Fruit fly (Drosophila melanogaster) whole organism, pupa: ENCODE results near the gene Ada1-1.

Experiments used
- CG10348 ChIP-seq: fragments of 200-800 bp; sonication (Bioruptor generic); IDR thresholded peaks from 2 replicates; pipeline ENCODE4 v1.3.6; 2022; ENCODE audit warnings: missing biosample characterization, missing genetic modification characterization
- CG12605 ChIP-seq: fragments of 200-800 bp; sonication (Bioruptor generic); IDR thresholded peaks from 2 replicates; pipeline ENCODE4 v1.3.6; 2022; ENCODE audit warnings: missing biosample characterization, missing genetic modification characterization
- CG13204 ChIP-seq: fragments of 200-800 bp; sonication (Bioruptor generic); optimal IDR thresholded peaks from 2 replicates; lab custom pipeline; 2018; ENCODE audit warnings: missing biosample characterization, mild to moderate bottlenecking, missing genetic modification characterization, moderate library complexity
- CG14655 ChIP-seq: fragments of 200-800 bp; sonication (Bioruptor generic); optimal IDR thresholded peaks from 3 replicates; lab custom pipeline; 2017; ENCODE audit warnings: mild to moderate bottlenecking, missing biosample characterization, missing genetic modification reagents, missing genetic modification characterization
- CG15710 ChIP-seq: fragments of 200-800 bp; sonication (Bioruptor generic); optimal IDR thresholded peaks from 2 replicates; lab custom pipeline; 2018; ENCODE audit warnings: missing biosample characterization, mild to moderate bottlenecking, missing genetic modification characterization, moderate library complexity
- CG17806 ChIP-seq: fragments of 200-800 bp; sonication (Bioruptor generic); optimal IDR thresholded peaks from 2 replicates; lab custom pipeline; 2018; ENCODE audit warnings: missing biosample characterization, mild to moderate bottlenecking, missing genetic modification characterization, moderate library complexity
- CG32121 ChIP-seq: fragments of 200-800 bp; sonication (Bioruptor generic); IDR thresholded peaks from 2 replicates; pipeline ENCODE4 v1.3.6; 2022; ENCODE audit warnings: missing biosample characterization, missing genetic modification characterization
- CG34367 ChIP-seq: fragments of 200-800 bp; sonication (Bioruptor generic); optimal IDR thresholded peaks from 2 replicates; lab custom pipeline; 2018; ENCODE audit warnings: missing biosample characterization, mild to moderate bottlenecking, missing genetic modification characterization
- CG4496 ChIP-seq: fragments of 200-800 bp; sonication (Bioruptor generic); IDR thresholded peaks from 3 replicates; pipeline ENCODE4 v1.3.6; 2022; ENCODE audit warnings: missing biosample characterization, missing genetic modification characterization
- CG8159 ChIP-seq: fragments of 200-800 bp; sonication (Bioruptor generic); optimal IDR thresholded peaks from 3 replicates; lab custom pipeline; 2018; ENCODE audit warnings: missing biosample characterization, mild to moderate bottlenecking, missing genetic modification characterization, moderate library complexity
- CG8301 ChIP-seq: fragments of 200-800 bp; sonication (Bioruptor generic); optimal IDR thresholded peaks from 2 replicates; lab custom pipeline; 2018; ENCODE audit warnings: missing biosample characterization, mild to moderate bottlenecking, missing genetic modification characterization
- CG9948 ChIP-seq: fragments of 200-800 bp; sonication (Bioruptor generic); optimal IDR thresholded peaks from 2 replicates; lab custom pipeline; 2018; ENCODE audit warnings: missing biosample characterization, mild to moderate bottlenecking, missing genetic modification characterization, moderate library complexity
- D1 ChIP-seq: fragments of 200-800 bp; sonication (Bioruptor generic); optimal IDR thresholded peaks from 2 replicates; lab custom pipeline; 2018; ENCODE audit warnings: missing biosample characterization, mild to moderate bottlenecking, missing genetic modification characterization, moderate library complexity
- EcR ChIP-seq: fragments of 200-800 bp; sonication (Bioruptor generic); optimal IDR thresholded peaks from 3 replicates; lab custom pipeline; 2019; ENCODE audit warnings: missing biosample characterization, missing genetic modification characterization, mild to moderate bottlenecking, moderate library complexity, missing genetic modification reagents
- Ets98B ChIP-seq: fragments of 200-800 bp; sonication (Bioruptor generic); IDR thresholded peaks from 2 replicates; pipeline ENCODE4 v1.3.6; 2022; ENCODE audit warnings: missing biosample characterization, missing genetic modification characterization
- Pif1A ChIP-seq: fragments of 200-800 bp; sonication (Bioruptor generic); optimal IDR thresholded peaks from 3 replicates; lab custom pipeline; 2016; ENCODE audit warnings: missing biosample characterization, missing genetic modification characterization
- Pif1B ChIP-seq: fragments of 200-800 bp; sonication (Bioruptor generic); optimal IDR thresholded peaks from 3 replicates; lab custom pipeline; 2016; ENCODE audit warnings: missing biosample characterization, missing genetic modification characterization
- Snoo ChIP-seq: fragments of 200-800 bp; sonication (Bioruptor generic); optimal IDR thresholded peaks from 3 replicates; lab custom pipeline; 2017; ENCODE audit warnings: missing biosample characterization, mild to moderate bottlenecking, missing genetic modification characterization, inconsistent platforms
- fd96Ca ChIP-seq: fragments of 200-800 bp; sonication (Bioruptor generic); IDR thresholded peaks from 3 replicates; pipeline ENCODE4 v1.3.6; 2022; ENCODE audit warnings: missing biosample characterization, missing genetic modification characterization
- gl ChIP-seq: fragments of 200-800 bp; sonication (Bioruptor generic); optimal IDR thresholded peaks from 2 replicates; lab custom pipeline; 2018; ENCODE audit warnings: missing biosample characterization, mild to moderate bottlenecking, missing genetic modification characterization
- rn ChIP-seq: fragments of 200-800 bp; sonication (Bioruptor generic); IDR thresholded peaks from 2 replicates; pipeline ENCODE4 v1.3.6; 2022; ENCODE audit warnings: missing biosample characterization, missing genetic modification characterization

Ada1-1 gene

DNA sequence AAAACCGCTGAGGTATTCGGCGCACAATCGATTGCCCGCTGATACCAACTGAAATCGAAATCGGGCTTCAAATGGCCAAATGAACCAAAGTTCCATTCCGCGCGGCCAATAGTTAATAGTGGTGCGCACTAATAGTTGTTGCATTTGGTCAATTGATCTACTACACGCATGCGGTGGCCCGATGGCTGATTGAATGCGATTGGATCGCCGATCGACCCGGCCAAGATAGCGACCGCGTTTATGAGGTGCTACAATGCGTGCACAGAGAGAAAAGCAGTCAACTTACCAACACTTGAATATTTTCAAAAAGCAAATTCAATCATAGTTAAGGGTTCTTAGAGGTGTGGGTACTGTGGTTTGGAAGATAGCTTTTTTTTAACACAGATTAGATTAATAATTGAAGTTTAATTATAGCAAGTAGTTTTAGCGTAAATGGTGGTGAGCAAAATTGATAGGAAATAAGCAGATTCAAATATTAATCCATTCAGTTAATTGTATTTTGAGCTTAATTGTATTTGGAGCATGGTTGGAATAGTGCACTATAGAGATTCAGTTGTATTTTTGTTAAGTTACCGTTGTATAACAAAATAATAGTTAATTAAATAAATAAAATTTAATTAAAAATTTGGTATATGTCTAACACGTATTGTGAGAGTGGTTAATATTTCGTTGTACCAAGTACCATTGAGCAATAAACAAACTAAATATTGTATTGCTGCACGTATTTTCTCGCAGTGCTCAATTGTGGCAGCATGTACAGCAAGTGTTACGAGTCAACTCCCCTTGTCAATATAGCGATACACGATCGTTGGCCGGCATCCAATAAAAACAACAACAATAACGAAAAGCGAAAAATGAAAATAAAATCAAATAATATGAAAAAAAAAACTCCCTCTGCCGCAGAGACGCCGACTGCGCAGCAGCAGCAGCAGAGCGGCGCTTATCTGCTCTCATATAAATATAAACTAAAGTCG, 30.1 kb downstream of the Ada1-1 start:
- TF ChIP-seq CG8301 (peak; percentile 48), CG15710 (tag; lab: Kevin White, UChicago) (peak; percentile 70), CG34367 (tag; lab: Kevin White, UChicago) (peak; percentile 50), Snoo (tag; lab: Kevin White, UChicago) (peak; percentile 58), rn (GFP tag; lab: Robert Waterston, UW) (peak; percentile 60), CG10348 (GFP tag; lab: Robert Waterston, UW) (no peak), CG32121 (GFP tag; lab: Robert Waterston, UW) (peak; percentile 82), EcR (GFP tag; lab: Kevin White, UChicago) (peak; percentile 64), CG9948 (tag; lab: Kevin White, UChicago) (peak; percentile 51), CG14655 (GFP tag; lab: Kevin White, UChicago) (peak; percentile 79), CG4496 (GFP tag; lab: Robert Waterston, UW) (peak; percentile 88), CG13204 (GFP tag; lab: Kevin White, UChicago) (peak; percentile 65), D1 (no peak), gl (tag; lab: Kevin White, UChicago) (peak; percentile 93), CG17806 (tag; lab: Kevin White, UChicago) (peak; percentile 61), Pif1A (GFP tag; lab: Kevin White, UChicago) (peak; percentile 63), CG8159 (peak; percentile 79), Ets98B (GFP tag; lab: Robert Waterston, UW) (peak; percentile 77), Pif1B (peak; percentile 77), CG12605 (GFP tag; lab: Robert Waterston, UW) (peak; percentile 94), fd96Ca (GFP tag; lab: Robert Waterston, UW) (peak; percentile 87)

DNA sequence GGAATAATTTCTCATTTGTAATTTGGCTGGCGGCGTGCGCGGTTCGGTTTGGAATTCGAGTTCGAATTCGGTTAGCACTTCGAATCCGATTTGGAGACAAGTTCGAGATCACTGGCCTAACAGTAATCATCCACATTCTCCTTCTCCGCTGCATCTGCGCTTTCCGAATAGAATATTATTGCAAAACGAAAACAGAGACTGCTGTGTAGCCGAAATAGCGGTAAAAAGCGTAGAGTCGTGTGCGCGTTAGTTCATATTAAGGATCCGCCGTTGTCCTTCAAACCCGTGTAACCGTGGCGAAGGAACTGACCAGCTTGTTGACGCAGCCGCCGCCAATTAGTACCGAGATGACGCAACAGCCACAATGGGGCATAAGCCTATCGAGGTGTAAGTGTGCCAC, 30.8 kb downstream of the Ada1-1 start, which contains the start of gene dmGlut:
dmGlut (plus strand) TSS at position 4 of the 400 bp plus-strand sequence.
- no peak for TF ChIP-seq rn (GFP tag; lab: Robert Waterston, UW)
- no peak for TF ChIP-seq Snoo (tag; lab: Kevin White, UChicago)
- TF ChIP-seq CG32121 (GFP tag; lab: Robert Waterston, UW): no peak
- no peak for TF ChIP-seq CG8159
- TF ChIP-seq CG4496 (GFP tag; lab: Robert Waterston, UW): no peak
- TF ChIP-seq fd96Ca (GFP tag; lab: Robert Waterston, UW): no peak
- TF ChIP-seq CG12605 (GFP tag; lab: Robert Waterston, UW): no peak
- TF ChIP-seq CG13204 (GFP tag; lab: Kevin White, UChicago): no peak
- TF ChIP-seq CG14655 (GFP tag; lab: Kevin White, UChicago): no peak
- TF ChIP-seq CG17806 (tag; lab: Kevin White, UChicago): no peak
- no peak for TF ChIP-seq D1

DNA sequence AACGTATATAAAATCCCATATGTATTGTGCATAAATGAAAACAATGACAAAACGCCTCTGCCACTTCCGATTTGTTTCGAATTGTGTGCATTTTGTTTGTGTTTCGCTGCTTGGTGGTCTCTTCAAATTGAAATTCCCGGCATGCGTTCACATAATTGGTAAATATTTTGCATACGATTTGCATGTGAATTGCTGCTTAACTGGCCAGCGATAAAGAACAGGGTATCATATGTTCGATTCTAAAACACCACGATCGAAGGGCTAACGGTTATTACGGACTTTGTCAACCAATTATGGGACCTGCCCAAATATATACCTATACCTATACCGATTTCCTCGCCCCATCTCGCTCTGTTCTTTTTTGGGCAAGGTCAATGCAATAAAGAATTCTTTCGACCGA, 31.5 kb downstream of the Ada1-1 start:
- TF ChIP-seq EcR (GFP tag; lab: Kevin White, UChicago): no peak
- no peak for TF ChIP-seq CG4496 (GFP tag; lab: Robert Waterston, UW)
- no peak for TF ChIP-seq CG32121 (GFP tag; lab: Robert Waterston, UW)
- TF ChIP-seq rn (GFP tag; lab: Robert Waterston, UW): no peak

DNA sequence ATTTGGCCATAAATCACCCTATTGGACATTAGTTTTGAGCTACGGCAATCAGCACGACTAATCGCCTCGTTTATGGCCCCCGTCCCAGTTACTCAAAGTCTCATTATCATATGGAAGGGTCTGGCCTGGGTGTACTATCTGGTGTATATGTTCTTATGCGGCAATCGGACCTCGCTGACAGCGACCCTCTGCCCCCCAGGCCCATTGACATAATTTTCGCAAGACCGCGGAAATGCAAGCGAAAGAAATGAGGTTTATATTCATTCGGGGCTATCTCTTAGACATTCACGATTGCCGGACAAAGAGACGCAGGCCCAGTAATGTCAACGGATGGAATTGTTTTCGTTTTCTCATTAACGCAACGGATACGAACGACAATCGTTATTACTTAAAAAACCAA, 32.2 kb downstream of the Ada1-1 start:
- no peak for TF ChIP-seq CG14655 (GFP tag; lab: Kevin White, UChicago)
- TF ChIP-seq EcR (GFP tag; lab: Kevin White, UChicago): peak; percentile 58

DNA sequence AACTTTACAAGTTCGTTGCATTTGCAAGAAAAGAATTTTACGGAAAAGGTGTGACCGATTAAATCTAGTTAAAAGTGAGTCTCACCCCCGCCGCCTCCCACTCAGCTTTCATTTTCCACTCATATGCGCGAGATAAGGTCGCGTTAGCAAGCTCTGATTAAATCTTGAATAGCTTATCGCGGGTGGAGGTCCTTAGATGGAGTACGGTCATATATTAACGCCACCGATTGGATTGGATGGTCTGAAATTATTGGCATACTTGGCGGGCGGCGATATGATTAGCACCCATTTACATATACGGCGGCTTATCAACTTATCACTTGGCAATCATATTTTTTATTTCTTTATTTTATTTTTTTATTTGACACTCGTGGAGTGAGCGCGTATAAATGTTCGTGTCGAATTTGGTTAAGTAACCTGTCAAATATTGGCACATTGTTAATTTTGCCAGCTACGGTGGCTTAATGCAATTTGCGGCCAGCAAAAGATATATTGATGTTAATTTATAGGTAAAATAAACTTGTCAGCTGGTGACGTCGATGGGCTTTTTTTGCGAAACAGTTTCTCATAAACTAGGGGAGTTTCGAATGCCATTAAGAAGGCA, 33.1 kb downstream of the Ada1-1 start:
- no peak for TF ChIP-seq rn (GFP tag; lab: Robert Waterston, UW)
- no peak for TF ChIP-seq Ets98B (GFP tag; lab: Robert Waterston, UW)
- TF ChIP-seq EcR (GFP tag; lab: Kevin White, UChicago): no peak
- no peak for TF ChIP-seq CG8301
- TF ChIP-seq fd96Ca (GFP tag; lab: Robert Waterston, UW): no peak
- TF ChIP-seq CG4496 (GFP tag; lab: Robert Waterston, UW): no peak
- no peak for TF ChIP-seq gl (tag; lab: Kevin White, UChicago)
- TF ChIP-seq CG10348 (GFP tag; lab: Robert Waterston, UW): no peak
- no peak for TF ChIP-seq CG34367 (tag; lab: Kevin White, UChicago)
- TF ChIP-seq Pif1B: no peak
- TF ChIP-seq CG15710 (tag; lab: Kevin White, UChicago): no peak
- TF ChIP-seq CG9948 (tag; lab: Kevin White, UChicago): no peak
- TF ChIP-seq CG14655 (GFP tag; lab: Kevin White, UChicago): no peak
- no peak for TF ChIP-seq Pif1A (GFP tag; lab: Kevin White, UChicago)
- no peak for TF ChIP-seq Snoo (tag; lab: Kevin White, UChicago)
- TF ChIP-seq CG12605 (GFP tag; lab: Robert Waterston, UW): no peak
- TF ChIP-seq CG8159: no peak
